Worm (Caenorhabditis elegans) whole organism, L2 larva: ENCODE data around the gene mtss-1.

Source experiments
- elt-3 ChIP-seq: sonication (generic microtip); optimal IDR thresholded peaks from 2 replicates; lab custom pipeline; 2017; ENCODE audit warnings: missing biosample characterization, missing genetic modification characterization
- mab-5 ChIP-seq: fragments of 150-350 bp; optimal IDR thresholded peaks from 2 replicates; lab custom pipeline; 2014; ENCODE audit warnings: missing biosample characterization, missing genetic modification characterization
- snpc-4 ChIP-seq: fragments of 150-350 bp; optimal IDR thresholded peaks from 2 replicates; lab custom pipeline; 2014; ENCODE audit warnings: missing biosample characterization, missing genetic modification characterization

- TF ChIP-seq snpc-4 (tag; lab: Kevin White, UChicago): no peak
- no peak for TF ChIP-seq elt-3 (tag; lab: Kevin White, UChicago)
- TF ChIP-seq mab-5 (tag; lab: Kevin White, UChicago): no peak
Measured at ce11 chrIII:8782080-8782479, 14.0 kb downstream of the mtss-1 start.
